Fruit fly (Drosophila melanogaster) S2 (cell line): ENCODE results near the gene ush.
"Not testable (repeated sequence)": the region's sequence is repeated elsewhere in the genome, so short reads cannot be mapped to it uniquely, and the experiment has no call there.

ENCODE experiments used
- CG8478 ChIP-seq: fragments of >200 bp; optimal IDR thresholded peaks from 2 replicates; lab custom pipeline; 2018
- CTCF ChIP-seq, 2 experiments: fragments of >200 bp; optimal IDR thresholded peaks; 2 replicates each; lab custom pipeline; 2018

dm6 chr2L:455274-455673 is 20.7 kb upstream of the ush start, which contains the start of gene CG4133:
- TF ChIP-seq CG8478 (lab: Kevin White, UChicago); CTCF (optimal IDR thresholded peaks at IDR 0.05; lab: Kevin White, UChicago): not testable (repeated sequence)
